Worm (Caenorhabditis elegans) whole organism, L4/young adult: ENCODE measurements around the gene F26G1.5.

ENCODE experiments used
- W03F9.2 ChIP-seq: fragments of 150-350 bp; optimal IDR thresholded peaks from 2 replicates; lab custom pipeline; 2014; ENCODE audit warnings: missing biosample characterization, missing genetic modification characterization
- dao-5 ChIP-seq: sonication (generic microtip); optimal IDR thresholded peaks from 2 replicates; lab custom pipeline; 2016; ENCODE audit warnings: missing genotype, missing genetic modification characterization, moderate library complexity, missing compliant biosample characterization
- him-1 ChIP-seq: sonication (generic microtip); optimal IDR thresholded peaks from 2 replicates; lab custom pipeline; 2016; ENCODE audit warnings: missing genotype, missing genetic modification reagents, missing genetic modification characterization, missing compliant biosample characterization

DNA sequence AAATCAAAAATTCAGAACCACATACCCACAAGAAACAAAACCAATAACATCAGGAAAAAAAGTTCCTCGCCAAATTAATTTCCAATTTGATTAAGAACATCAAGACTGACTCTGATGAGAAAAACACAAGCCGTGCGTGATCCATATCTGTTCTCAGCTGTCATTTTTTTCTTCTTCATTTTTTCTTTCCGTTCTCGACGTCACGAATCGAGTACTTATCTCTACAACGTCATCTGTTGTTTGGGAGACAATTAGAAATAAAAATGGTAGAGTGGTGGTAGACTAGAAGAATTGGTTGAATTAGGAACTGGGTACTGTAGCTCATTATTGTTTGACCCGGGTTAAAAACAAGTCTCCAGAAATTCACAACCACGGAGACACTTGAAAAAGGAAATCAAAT, 10.2 kb downstream of the F26G1.5 start:
- no peak for TF ChIP-seq W03F9.2 (tag; lab: Kevin White, UChicago)
- TF ChIP-seq him-1 (tag; lab: Kevin White, UChicago): no peak
- TF ChIP-seq dao-5 (tag; lab: Kevin White, UChicago): no peak
